Worm (Caenorhabditis elegans): Measurements from ENCODE around the gene clc-29.

- TF ChIP-seq him-1 (tag; optimal IDR thresholded peaks at IDR 0.05) (no peak), W03F9.2 (tag; optimal IDR thresholded peaks at IDR 0.05) (peak; percentile 26), dao-5 (tag; optimal IDR thresholded peaks at IDR 0.05) (no peak)
These were observed 23.1 kb upstream of the clc-29 start for ce11 chrIII:8370846-8371257.

Measured in whole organism, L4/young adult.